Worm (Caenorhabditis elegans) whole organism, L2 larva: ENCODE measurements around the gene blos-7.

ENCODE experiments used
- C34F6.9 ChIP-seq: fragments of 150-350 bp; optimal IDR thresholded peaks from 2 replicates; lab custom pipeline; 2014; ENCODE audit warnings: missing biosample characterization, missing genetic modification characterization
- R02D3.7 ChIP-seq: fragments of 150-350 bp; optimal IDR thresholded peaks from 2 replicates; lab custom pipeline; 2014; ENCODE audit warnings: missing biosample characterization, missing genetic modification characterization
- Y55F3AM.14 ChIP-seq: fragments of 200-800 bp; sonication (Bioruptor generic); optimal IDR thresholded peaks from 2 replicates; lab custom pipeline; 2018; ENCODE audit warnings: mild to moderate bottlenecking, missing genetic modification characterization, missing compliant biosample characterization
- alr-1 ChIP-seq: fragments of 150-350 bp; optimal IDR thresholded peaks from 2 replicates; lab custom pipeline; 2014; ENCODE audit warnings: missing biosample characterization, missing genetic modification characterization
- aly-2 ChIP-seq: fragments of 150-350 bp; optimal IDR thresholded peaks from 2 replicates; lab custom pipeline; 2014; ENCODE audit warnings: missing biosample characterization, missing genetic modification characterization
- ama-1 ChIP-seq: fragments of 150-350 bp; optimal IDR thresholded peaks from 2 replicates; lab custom pipeline; 2018; ENCODE audit warnings: inconsistent platforms
- blmp-1 ChIP-seq: sonication (generic microtip); optimal IDR thresholded peaks from 2 replicates; lab custom pipeline; 2017; ENCODE audit warnings: missing genetic modification characterization, mild to moderate bottlenecking, missing compliant biosample characterization, antibody characterized with exemption, moderate library complexity; ENCODE audit not compliant: insufficient read depth
- ceh-16 ChIP-seq: fragments of 150-350 bp; optimal IDR thresholded peaks from 2 replicates; lab custom pipeline; 2014; ENCODE audit warnings: missing biosample characterization, missing genetic modification characterization
- ceh-82 ChIP-seq: fragments of 150-350 bp; optimal IDR thresholded peaks from 2 replicates; lab custom pipeline; 2014; ENCODE audit warnings: missing biosample characterization, missing genetic modification characterization
- crh-2 ChIP-seq: sonication (generic microtip); optimal IDR thresholded peaks from 2 replicates; lab custom pipeline; 2017; ENCODE audit warnings: missing biosample characterization, missing genetic modification characterization
- dmd-4 ChIP-seq: sonication (generic microtip); optimal IDR thresholded peaks from 2 replicates; lab custom pipeline; 2017; ENCODE audit warnings: missing biosample characterization, missing genetic modification characterization
- elt-1 ChIP-seq: fragments of 150-350 bp; optimal IDR thresholded peaks from 2 replicates; lab custom pipeline; 2014; ENCODE audit warnings: missing biosample characterization, missing genetic modification characterization
- elt-3 ChIP-seq: sonication (generic microtip); optimal IDR thresholded peaks from 2 replicates; lab custom pipeline; 2017; ENCODE audit warnings: missing biosample characterization, missing genetic modification characterization
- fos-1 ChIP-seq: fragments of 150-350 bp; optimal IDR thresholded peaks from 2 replicates; lab custom pipeline; 2014; ENCODE audit warnings: missing biosample characterization, missing genetic modification characterization
- gmeb-1 ChIP-seq: fragments of 150-350 bp; optimal IDR thresholded peaks from 2 replicates; lab custom pipeline; 2014; ENCODE audit warnings: missing biosample characterization, missing genetic modification characterization
- lin-13 ChIP-seq: fragments of 150-350 bp; optimal IDR thresholded peaks from 2 replicates; lab custom pipeline; 2014; ENCODE audit warnings: missing biosample characterization, missing genetic modification reagents, missing genetic modification characterization
- lin-39 ChIP-seq: fragments of 150-350 bp; optimal IDR thresholded peaks from 2 replicates; lab custom pipeline; 2014; ENCODE audit warnings: missing biosample characterization, missing genetic modification reagents, missing genetic modification characterization
- lsy-2 ChIP-seq, 2 experiments: fragments of 150-350 bp in 1 of 2; sonication (generic microtip) in 1 of 2; optimal IDR thresholded peaks; 2 replicates each; lab custom pipeline; 2014 to 2017; ENCODE audit warnings: missing biosample characterization in 2 of 2, missing genetic modification characterization in 2 of 2
- mab-5 ChIP-seq: fragments of 150-350 bp; optimal IDR thresholded peaks from 2 replicates; lab custom pipeline; 2014; ENCODE audit warnings: missing biosample characterization, missing genetic modification characterization
- mdl-1 ChIP-seq, 2 experiments: fragments of 150-350 bp in 1 of 2; sonication (generic microtip) in 1 of 2; optimal IDR thresholded peaks; 2 replicates each; lab custom pipeline; 2017; ENCODE audit warnings: missing biosample characterization in 2 of 2, missing genetic modification characterization in 2 of 2
- nhr-10 ChIP-seq: sonication (generic microtip); optimal IDR thresholded peaks from 2 replicates; lab custom pipeline; 2017; ENCODE audit warnings: missing biosample characterization, missing genetic modification characterization
- nhr-129 ChIP-seq: fragments of 150-350 bp; optimal IDR thresholded peaks from 2 replicates; lab custom pipeline; 2014; ENCODE audit warnings: missing biosample characterization, missing genetic modification characterization
- nhr-21 ChIP-seq: fragments of 150-350 bp; optimal IDR thresholded peaks from 2 replicates; lab custom pipeline; 2014; ENCODE audit warnings: missing biosample characterization, missing genetic modification characterization
- nhr-23 ChIP-seq: fragments of 150-350 bp; optimal IDR thresholded peaks from 2 replicates; lab custom pipeline; 2014; ENCODE audit warnings: missing biosample characterization, missing genetic modification reagents, missing genetic modification characterization
- nhr-25 ChIP-seq: fragments of 150-350 bp; sonication (generic microtip); optimal IDR thresholded peaks from 3 replicates; lab custom pipeline; 2014; ENCODE audit warnings: missing biosample characterization, missing genetic modification characterization
- nhr-6 ChIP-seq: fragments of 150-350 bp; optimal IDR thresholded peaks from 2 replicates; lab custom pipeline; 2014; ENCODE audit warnings: missing biosample characterization, missing genetic modification characterization
- nhr-77 ChIP-seq: fragments of 150-350 bp; optimal IDR thresholded peaks from 2 replicates; lab custom pipeline; 2014; ENCODE audit warnings: missing biosample characterization, missing genetic modification characterization
- peb-1 ChIP-seq: fragments of 150-350 bp; optimal IDR thresholded peaks from 2 replicates; lab custom pipeline; 2014; ENCODE audit warnings: missing biosample characterization, missing genetic modification characterization
- skn-1 ChIP-seq: sonication (generic microtip); optimal IDR thresholded peaks from 2 replicates; lab custom pipeline; 2017; ENCODE audit warnings: missing biosample characterization, missing genetic modification characterization
- sma-9 ChIP-seq, 2 experiments: fragments of 150-350 bp in 1 of 2; sonication (generic microtip) in 1 of 2; optimal IDR thresholded peaks; 2 replicates each; lab custom pipeline; 2014 to 2016; ENCODE audit warnings: missing genetic modification characterization in 2 of 2, mild to moderate bottlenecking in 1 of 2, missing biosample characterization in 1 of 2, missing compliant biosample characterization in 1 of 2, missing genetic modification reagents in 1 of 2, moderate library complexity in 1 of 2
- snpc-4 ChIP-seq: fragments of 150-350 bp; optimal IDR thresholded peaks from 2 replicates; lab custom pipeline; 2014; ENCODE audit warnings: missing biosample characterization, missing genetic modification characterization
- unc-39 ChIP-seq: fragments of 150-350 bp; optimal IDR thresholded peaks from 2 replicates; lab custom pipeline; 2014; ENCODE audit warnings: missing biosample characterization, missing genetic modification characterization
- unc-55 ChIP-seq: fragments of 150-350 bp; sonication (generic microtip); optimal IDR thresholded peaks from 3 replicates; lab custom pipeline; 2014; ENCODE audit warnings: missing biosample characterization, missing genetic modification reagents, missing genetic modification characterization
- unc-62 ChIP-seq: fragments of 150-350 bp; optimal IDR thresholded peaks from 2 replicates; lab custom pipeline; 2014; ENCODE audit warnings: missing biosample characterization, missing genetic modification reagents, missing genetic modification characterization
- zag-1 ChIP-seq: fragments of 150-350 bp; optimal IDR thresholded peaks from 2 replicates; lab custom pipeline; 2014; ENCODE audit warnings: missing biosample characterization, missing genetic modification characterization
- ztf-4 ChIP-seq: fragments of 150-350 bp; optimal IDR thresholded peaks from 2 replicates; lab custom pipeline; 2014; ENCODE audit warnings: missing biosample characterization, missing genetic modification characterization

blos-7 gene

DNA sequence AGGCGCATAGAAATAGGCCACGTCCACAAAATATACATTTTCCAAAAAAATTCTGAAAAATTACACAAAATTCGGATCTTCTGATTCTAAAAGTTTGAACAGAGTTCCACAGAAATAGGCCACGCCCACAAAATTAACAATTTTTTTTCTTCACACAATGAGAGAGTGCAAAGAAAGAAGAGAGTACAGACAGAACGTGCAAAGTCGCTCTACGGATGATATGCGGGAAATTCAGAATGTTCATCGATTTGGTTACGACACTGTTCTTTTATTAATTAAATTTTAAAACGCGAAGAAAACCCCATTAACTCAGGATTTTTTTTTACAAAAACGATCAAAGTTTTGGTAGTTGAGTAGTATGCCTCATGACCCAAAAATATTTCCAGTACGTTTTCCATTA, 49.7 kb downstream of the blos-7 start:
- no peak for TF ChIP-seq blmp-1
- TF ChIP-seq nhr-77 (tag; lab: Kevin White, UChicago), result no peak
- TF ChIP-seq alr-1, result no peak
- TF ChIP-seq elt-3, result no peak
- peak in 1 of 2 experiments; percentile 57 for TF ChIP-seq lsy-2 (tag; optimal IDR thresholded peaks at IDR 0.05; lab: Kevin White, UChicago)
- TF ChIP-seq dmd-4 (tag; lab: Kevin White, UChicago), result no peak
- TF ChIP-seq R02D3.7 (tag; lab: Kevin White, UChicago), result no peak
- no peak for TF ChIP-seq ama-1
- TF ChIP-seq snpc-4 (tag; lab: Kevin White, UChicago), result no peak
- no peak for TF ChIP-seq peb-1
- no peak for TF ChIP-seq crh-2 (tag; lab: Kevin White, UChicago)
- peak; percentile 5 for TF ChIP-seq nhr-129 (tag; lab: Kevin White, UChicago)
- no peak for TF ChIP-seq zag-1
- TF ChIP-seq Y55F3AM.14, result no peak
- no peak for TF ChIP-seq skn-1
- peak; percentile 61 for TF ChIP-seq unc-55
- peak; percentile 27 for TF ChIP-seq C34F6.9 (tag; lab: Kevin White, UChicago)
- TF ChIP-seq gmeb-1 (tag; lab: Kevin White, UChicago), result no peak
- no peak for TF ChIP-seq lin-39 (tag; lab: Kevin White, UChicago)
- no peak for TF ChIP-seq ceh-82 (tag; lab: Kevin White, UChicago)
- TF ChIP-seq nhr-25 (tag; lab: Kevin White, UChicago), result no peak
- no peak for TF ChIP-seq ceh-16 (tag; lab: Kevin White, UChicago)
- no peak for TF ChIP-seq elt-1 (tag; lab: Kevin White, UChicago)
- no peak for TF ChIP-seq nhr-23
- TF ChIP-seq aly-2 (tag; lab: Kevin White, UChicago), result no peak
- TF ChIP-seq ztf-4 (tag; lab: Kevin White, UChicago), result no peak
- TF ChIP-seq mab-5 (tag; lab: Kevin White, UChicago), result no peak
- TF ChIP-seq mdl-1 (tag; optimal IDR thresholded peaks at IDR 0.05; lab: Kevin White, UChicago), result no peak

DNA sequence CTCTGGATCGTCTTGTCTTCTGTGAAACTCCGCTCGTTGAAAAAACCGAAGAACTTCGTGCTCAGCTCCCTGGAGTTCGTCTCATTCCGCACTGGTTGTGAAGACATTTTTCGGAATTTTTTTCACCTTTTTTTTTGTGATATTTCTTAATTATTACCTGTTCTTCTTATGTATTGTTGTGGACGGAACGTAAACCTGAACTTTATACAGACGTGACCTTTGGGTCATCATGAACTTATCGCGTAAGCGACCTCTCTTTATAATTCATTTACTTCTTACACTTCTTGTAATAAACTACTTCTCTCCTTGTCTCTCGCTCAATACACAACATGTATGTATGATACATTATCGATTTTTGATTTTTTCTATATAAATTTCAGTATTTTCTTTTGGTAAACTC, 50.5 kb downstream of the blos-7 start, which contains the start of gene M57.1:
Gene M57.1, plus strand, starts transcription at position 301 of the 400 bp plus-strand sequence.
- TF ChIP-seq sma-9 (GFP tag; optimal IDR thresholded peaks at IDR 0.05; lab: Kevin White, UChicago) (no peak), sma-9 (tag; optimal IDR thresholded peaks at IDR 0.05; lab: Kevin White, UChicago) (no peak), lin-13 (GFP tag; lab: Kevin White, UChicago) (no peak), ceh-16 (tag; lab: Kevin White, UChicago) (no peak), unc-62 (no peak), mab-5 (tag; lab: Kevin White, UChicago) (no peak), Y55F3AM.14 (no peak), dmd-4 (tag; lab: Kevin White, UChicago) (no peak), nhr-10 (tag; lab: Kevin White, UChicago) (no peak), unc-39 (tag; lab: Kevin White, UChicago) (no peak), nhr-6 (no peak), nhr-21 (no peak)

DNA sequence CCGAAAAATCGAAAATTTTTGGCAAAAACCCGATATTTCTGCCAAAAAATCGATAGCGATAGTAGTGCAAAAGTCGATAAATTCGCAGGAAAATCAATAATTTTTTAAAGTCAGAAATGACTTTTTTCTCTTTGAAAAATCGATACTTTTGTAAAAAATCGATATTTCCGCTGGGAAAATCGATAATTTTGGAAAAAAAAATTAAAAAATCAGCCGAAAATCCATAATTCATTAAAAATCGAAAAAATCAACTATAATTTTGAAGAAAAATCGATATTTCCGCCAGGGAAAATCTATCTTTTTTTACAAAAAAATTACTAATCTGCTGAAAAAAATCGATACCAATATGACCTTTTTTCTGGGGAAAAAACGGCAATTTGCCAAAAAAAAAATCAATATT, 51.2 kb downstream of the blos-7 start:
- TF ChIP-seq ama-1 (no peak), nhr-10 (tag; lab: Kevin White, UChicago) (no peak), fos-1 (tag; lab: Kevin White, UChicago) (no peak), skn-1 (no peak), blmp-1 (no peak)
